Fruit fly (Drosophila melanogaster) whole organism, wandering third instar larva: ENCODE results near the gene UQCR-14.

ENCODE experiments used
- Dif ChIP-seq: fragments of 200-275, 200-300 bp; sonication (Bioruptor generic); optimal IDR thresholded peaks from 2 replicates; lab custom pipeline; 2018; ENCODE audit warnings: missing biosample characterization, missing genetic modification characterization; ENCODE audit not compliant: partially characterized antibody
- Myc ChIP-seq: fragments of >200 bp; optimal IDR thresholded peaks from 2 replicates; lab custom pipeline; 2017

- peak; percentile 90 for TF ChIP-seq Dif (GFP tag; lab: Kevin White, UChicago)
- no peak for TF ChIP-seq Myc (lab: Kevin White, UChicago)
Measured at dm6 chrX:16333434-16334141, 47.5 kb downstream of the UQCR-14 start, which contains the start of the genes CG9921 and Dsp1.
